Fruit fly (Drosophila melanogaster) whole organism, embryonic: ENCODE measurements around the gene ash1.

Experiments
- Bgb ChIP-seq: fragments of 200-800 bp; sonication (Bioruptor generic); IDR thresholded peaks from 2 replicates; pipeline ENCODE4 v1.3.6; 2022; ENCODE audit warnings: missing biosample characterization, missing genetic modification characterization; ENCODE audit not compliant: partially characterized antibody
- CG10147 ChIP-seq: fragments of 200-800 bp; sonication (Bioruptor generic); optimal IDR thresholded peaks from 2 replicates; lab custom pipeline; 2019; ENCODE audit warnings: missing biosample characterization, mild to moderate bottlenecking, missing genetic modification characterization, moderate library complexity
- CG10267 ChIP-seq: fragments of 200-800 bp; sonication (Bioruptor generic); optimal IDR thresholded peaks from 2 replicates; lab custom pipeline; 2018; ENCODE audit warnings: missing biosample characterization, mild to moderate bottlenecking, missing genetic modification characterization, moderate library complexity
- CG13775 ChIP-seq: fragments of 200-800 bp; sonication (Bioruptor generic); optimal IDR thresholded peaks from 3 replicates; lab custom pipeline; 2017; ENCODE audit warnings: missing biosample characterization, mild to moderate bottlenecking, missing genetic modification characterization
- CG13894 ChIP-seq: fragments of 200-800 bp; sonication (Bioruptor generic); optimal IDR thresholded peaks from 3 replicates; lab custom pipeline; 2018; ENCODE audit warnings: missing biosample characterization, mild to moderate bottlenecking, missing genetic modification characterization, moderate library complexity
- CG14014 ChIP-seq: fragments of 200-800 bp; sonication (Bioruptor generic); IDR thresholded peaks from 2 replicates; pipeline ENCODE4 v1.3.6; 2022; ENCODE audit warnings: missing biosample characterization, missing genetic modification characterization
- CG15073 ChIP-seq: fragments of 200-800 bp; sonication (Bioruptor generic); optimal IDR thresholded peaks from 2 replicates; lab custom pipeline; 2016; ENCODE audit warnings: missing biosample characterization, missing genetic modification characterization
- CG15479 ChIP-seq: fragments of 200-800 bp; sonication (Bioruptor generic); optimal IDR thresholded peaks from 3 replicates; lab custom pipeline; 2019; ENCODE audit warnings: missing biosample characterization, mild to moderate bottlenecking, missing genetic modification characterization, moderate library complexity
- CG16813 ChIP-seq: fragments of 200-800 bp; sonication (Bioruptor generic); IDR thresholded peaks from 3 replicates; pipeline ENCODE4 v1.3.6; 2022; ENCODE audit warnings: missing biosample characterization, missing genetic modification characterization; ENCODE audit not compliant: partially characterized antibody
- CG16863 ChIP-seq: fragments of 200-800 bp; sonication (Bioruptor generic); optimal IDR thresholded peaks from 3 replicates; lab custom pipeline; 2016; ENCODE audit warnings: missing biosample characterization, missing genetic modification characterization
- CG1832 ChIP-seq: fragments of 200-800 bp; sonication (Bioruptor generic); optimal IDR thresholded peaks from 2 replicates; lab custom pipeline; 2017; ENCODE audit warnings: missing biosample characterization, mild to moderate bottlenecking, missing genetic modification characterization, inconsistent platforms
- CG2129 ChIP-seq: fragments of 200-800 bp; sonication (Bioruptor generic); IDR thresholded peaks from 2 replicates; pipeline ENCODE4 v1.3.6; 2022; ENCODE audit warnings: missing biosample characterization, missing genetic modification characterization; ENCODE audit not compliant: partially characterized antibody
- CG2678 ChIP-seq: fragments of 200-800 bp; sonication (Bioruptor generic); optimal IDR thresholded peaks from 3 replicates; lab custom pipeline; 2019; ENCODE audit warnings: missing biosample characterization, mild to moderate bottlenecking, missing genetic modification characterization, moderate library complexity
- CG2875 ChIP-seq: fragments of 200-800 bp; sonication (Bioruptor generic); optimal IDR thresholded peaks from 2 replicates; lab custom pipeline; 2017; ENCODE audit warnings: missing biosample characterization, mild to moderate bottlenecking, missing genetic modification characterization, missing genetic modification reagents
- CG43689 ChIP-seq: fragments of 200-800 bp; sonication (Bioruptor generic); IDR thresholded peaks from 2 replicates; pipeline ENCODE4 v1.3.6; 2022; ENCODE audit warnings: missing biosample characterization, missing genetic modification characterization
- CG5180 ChIP-seq: fragments of 200-800 bp; sonication (Bioruptor generic); optimal IDR thresholded peaks from 3 replicates; lab custom pipeline; 2017; ENCODE audit warnings: missing biosample characterization, missing genetic modification characterization, mild to moderate bottlenecking, moderate library complexity, missing genetic modification reagents
- CG7357 ChIP-seq: fragments of 200-800 bp; sonication (Bioruptor generic); IDR thresholded peaks from 3 replicates; pipeline ENCODE4 v1.3.6; 2022; ENCODE audit warnings: missing biosample characterization, missing genetic modification characterization
- CG7556 ChIP-seq: fragments of 200-800 bp; sonication (Bioruptor generic); optimal IDR thresholded peaks from 2 replicates; lab custom pipeline; 2017; ENCODE audit warnings: missing biosample characterization, mild to moderate bottlenecking, missing genetic modification characterization
- CG8478 ChIP-seq: fragments of >200 bp; optimal IDR thresholded peaks from 2 replicates; lab custom pipeline; 2018
- CG8924 ChIP-seq: fragments of 200-800 bp; optimal IDR thresholded peaks from 3 replicates; lab custom pipeline; 2019; ENCODE audit warnings: missing biosample characterization, mild to moderate bottlenecking, missing genetic modification characterization, moderate library complexity
- CG9609 ChIP-seq: fragments of 200-800 bp; sonication (Bioruptor generic); optimal IDR thresholded peaks from 3 replicates; lab custom pipeline; 2016; ENCODE audit warnings: missing biosample characterization, missing genetic modification characterization
- CG9817 ChIP-seq: fragments of 200-800 bp; sonication (Bioruptor generic); optimal IDR thresholded peaks from 2 replicates; lab custom pipeline; 2018; ENCODE audit warnings: missing biosample characterization, mild to moderate bottlenecking, missing genetic modification characterization, moderate library complexity
- Doc3 ChIP-seq: fragments of 200-800 bp; sonication (Bioruptor generic); IDR thresholded peaks from 3 replicates; pipeline ENCODE4 v1.3.6; 2022; ENCODE audit warnings: missing biosample characterization, missing genetic modification characterization; ENCODE audit not compliant: partially characterized antibody
- Dref ChIP-seq: fragments of 200-800 bp; sonication (Bioruptor generic); IDR thresholded peaks from 2 replicates; pipeline ENCODE4 v1.3.6; 2022; ENCODE audit warnings: missing biosample characterization, missing genetic modification characterization
- Ets97D ChIP-seq: fragments of 200-800 bp; sonication (Bioruptor generic); optimal IDR thresholded peaks from 3 replicates; lab custom pipeline; 2016; ENCODE audit warnings: missing biosample characterization, missing genetic modification characterization
- HLH4C ChIP-seq: fragments of 200-800 bp; sonication (Bioruptor generic); IDR thresholded peaks from 3 replicates; pipeline ENCODE4 v1.3.6; 2022; ENCODE audit warnings: missing biosample characterization, missing genetic modification characterization; ENCODE audit not compliant: partially characterized antibody
- Hmr ChIP-seq: fragments of 200-800 bp; sonication (Bioruptor generic); optimal IDR thresholded peaks from 3 replicates; lab custom pipeline; 2017; ENCODE audit warnings: mild to moderate bottlenecking, missing biosample characterization, missing genetic modification reagents, missing genetic modification characterization
- Med ChIP-seq: fragments of 200-800 bp; sonication (Bioruptor generic); peaks from one replicate; lab custom pipeline; 2016; ENCODE audit warnings: missing biosample characterization, missing genetic modification characterization, mild to moderate bottlenecking, inconsistent platforms, moderate library complexity
- Myb ChIP-seq: fragments of 200-800 bp; sonication (Bioruptor generic); optimal IDR thresholded peaks from 2 replicates; lab custom pipeline; 2016; ENCODE audit warnings: missing biosample characterization, missing genetic modification characterization
- Opbp ChIP-seq: fragments of 200-800 bp; sonication (Bioruptor generic); IDR thresholded peaks from 3 replicates; pipeline ENCODE4 v1.3.6; 2022; ENCODE audit warnings: missing biosample characterization, missing genetic modification characterization; ENCODE audit not compliant: partially characterized antibody
- Sry-δ ChIP-seq: fragments of 200-800 bp; sonication (Bioruptor generic); optimal IDR thresholded peaks from 2 replicates; lab custom pipeline; 2016; ENCODE audit warnings: missing biosample characterization, missing genetic modification characterization
- Xrp1 ChIP-seq: fragments of 200-800 bp; sonication (Bioruptor generic); IDR thresholded peaks from 2 replicates; pipeline ENCODE4 v1.3.6; 2022; ENCODE audit warnings: missing biosample characterization, missing genetic modification characterization
- bab2 ChIP-seq: fragments of 200-800 bp; sonication (Bioruptor generic); optimal IDR thresholded peaks from 2 replicates; lab custom pipeline; 2016; ENCODE audit warnings: missing biosample characterization, missing genetic modification characterization
- ftz-f1 ChIP-seq: fragments of 200-800 bp; sonication (Bioruptor generic); optimal IDR thresholded peaks from 2 replicates; lab custom pipeline; 2016; ENCODE audit warnings: missing biosample characterization, missing genetic modification characterization
- gce ChIP-seq: fragments of 200-800 bp; sonication (Bioruptor generic); IDR thresholded peaks from 3 replicates; pipeline ENCODE4 v1.3.6; 2022; ENCODE audit warnings: missing biosample characterization, missing genetic modification characterization
- ind ChIP-seq: fragments of 200-800 bp; sonication (Bioruptor generic); optimal IDR thresholded peaks from 3 replicates; lab custom pipeline; 2016; ENCODE audit warnings: missing biosample characterization, missing genetic modification characterization
- kay ChIP-seq: fragments of 200-800 bp; sonication (Bioruptor generic); optimal IDR thresholded peaks from 2 replicates; lab custom pipeline; 2016; ENCODE audit warnings: missing biosample characterization, missing genetic modification characterization
- klu ChIP-seq: fragments of 200-800 bp; sonication (Bioruptor generic); IDR thresholded peaks from 2 replicates; pipeline ENCODE4 v1.3.6; 2022; ENCODE audit warnings: missing biosample characterization, missing genetic modification characterization
- kni ChIP-seq: fragments of 200-800 bp; sonication (Bioruptor generic); optimal IDR thresholded peaks from 3 replicates; lab custom pipeline; 2017; ENCODE audit warnings: mild to moderate bottlenecking, missing biosample characterization, missing genetic modification reagents, missing genetic modification characterization
- nerfin-2 ChIP-seq: fragments of 200-800 bp; sonication (Bioruptor generic); IDR thresholded peaks from 2 replicates; pipeline ENCODE4 v1.3.6; 2022; ENCODE audit warnings: missing biosample characterization, missing genetic modification characterization; ENCODE audit not compliant: partially characterized antibody
- otp ChIP-seq: fragments of 200-800 bp; sonication (Bioruptor generic); IDR thresholded peaks from 3 replicates; pipeline ENCODE4, ENCODE4 v1.3.6; 2022; ENCODE audit warnings: missing biosample characterization, missing genetic modification characterization
- pho ChIP-seq: fragments of 200-800 bp; sonication (Bioruptor generic); optimal IDR thresholded peaks from 2 replicates; lab custom pipeline; 2016; ENCODE audit warnings: missing biosample characterization, missing genetic modification characterization
- phol ChIP-seq: fragments of 200-800 bp; sonication (Bioruptor generic); optimal IDR thresholded peaks from 3 replicates; lab custom pipeline; 2018; ENCODE audit warnings: missing biosample characterization, mild to moderate bottlenecking, missing genetic modification characterization, moderate library complexity
- sd ChIP-seq: fragments of 200-800 bp; sonication (Bioruptor generic); optimal IDR thresholded peaks from 3 replicates; lab custom pipeline; 2018; ENCODE audit warnings: missing biosample characterization, mild to moderate bottlenecking, missing genetic modification characterization, moderate library complexity
- sna ChIP-seq: fragments of 200-800 bp; sonication (Bioruptor generic); IDR thresholded peaks from 2 replicates; pipeline ENCODE4 v1.3.6; 2022; ENCODE audit warnings: missing biosample characterization, missing genetic modification characterization; ENCODE audit not compliant: partially characterized antibody
- tx ChIP-seq: fragments of 200-800 bp; sonication (Bioruptor generic); optimal IDR thresholded peaks from 2 replicates; lab custom pipeline; 2016; ENCODE audit warnings: missing biosample characterization, missing genetic modification characterization
- wdn ChIP-seq: fragments of 200-800 bp; sonication (Bioruptor generic); IDR thresholded peaks from 2 replicates; pipeline ENCODE4 v1.3.6; 2022; ENCODE audit warnings: missing biosample characterization, missing genetic modification characterization
- zen2 ChIP-seq: fragments of 200-800 bp; sonication (Bioruptor generic); IDR thresholded peaks from 3 replicates; pipeline ENCODE4 v1.3.6; 2022; ENCODE audit warnings: missing biosample characterization, missing genetic modification characterization; ENCODE audit not compliant: partially characterized antibody

The ash1 gene

DNA sequence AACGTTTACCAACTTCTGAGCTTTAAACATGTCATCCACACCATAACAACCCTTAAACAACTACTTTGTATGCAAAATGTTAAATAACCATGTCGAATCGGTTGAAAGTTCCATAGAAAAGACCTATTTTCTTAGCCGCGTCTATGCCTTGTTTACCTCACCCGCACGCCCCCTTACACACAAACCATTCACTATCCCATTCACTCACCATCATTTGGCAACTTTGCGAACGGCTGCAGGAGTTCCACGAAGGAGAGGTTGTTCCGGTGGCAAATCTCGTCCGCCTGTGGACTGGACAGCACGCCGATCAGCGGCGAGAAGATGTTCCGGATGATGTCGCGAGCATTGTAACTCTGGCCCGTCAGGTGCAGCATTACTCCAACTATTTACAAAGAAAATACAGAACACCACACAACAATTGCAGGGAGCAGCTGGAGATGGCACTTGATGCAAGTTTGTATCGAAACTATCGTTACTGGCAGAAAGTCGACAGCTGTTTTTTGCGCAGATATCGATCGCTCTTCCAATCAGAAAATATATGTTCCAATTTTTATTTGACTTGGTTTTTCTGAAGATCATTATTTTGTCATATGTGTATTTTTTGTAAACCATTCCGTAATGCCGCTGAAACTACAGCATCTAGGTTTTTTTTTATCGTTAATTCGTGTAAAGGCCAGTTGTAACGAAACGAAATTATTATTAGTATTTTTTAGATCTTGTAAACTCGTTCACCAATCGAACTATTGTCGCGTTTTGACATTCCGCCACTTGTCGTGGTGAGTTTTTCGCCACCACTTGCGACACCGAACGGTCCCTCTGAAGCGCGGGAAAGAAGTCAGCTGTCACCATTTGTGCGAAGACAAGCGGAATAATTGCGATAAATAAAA, 19.8 kb upstream of the ash1 start, which contains the start of gene asf1 (continued):
- TF ChIP-seq zen2 (GFP tag; lab: Robert Waterston, UW) (peak; percentile 45; the same call in 1 of the 3 replicates), pho (GFP tag; lab: Kevin White, UChicago) (peak; percentile 49), Dref (GFP tag; lab: Robert Waterston, UW) (peak; percentile 63), CG15479 (peak; percentile 53), ind (GFP tag; lab: Kevin White, UChicago) (peak; percentile 9), CG13894 (tag; lab: Kevin White, UChicago) (no peak), CG1832 (GFP tag; lab: Kevin White, UChicago) (no peak), Bgb (peak; percentile 75), CG7556 (GFP tag; lab: Kevin White, UChicago) (peak; percentile 15), kay (no peak), CG13775 (GFP tag; lab: Kevin White, UChicago) (peak; percentile 9), CG2129 (peak; percentile 47), Opbp (GFP tag; lab: Robert Waterston, UW) (peak; percentile 57; the same call in 2 of the 3 replicates), sd (no peak), CG7357 (GFP tag; lab: Robert Waterston, UW) (no peak), sna (peak; percentile 67), Ets97D (GFP tag; lab: Kevin White, UChicago) (peak; percentile 59), kni (peak; percentile 57), Myb (GFP tag; lab: Kevin White, UChicago) (peak; percentile 12), CG43689 (no peak), gce (GFP tag; lab: Robert Waterston, UW) (no peak), CG2875 (no peak), Hmr (GFP tag; lab: Kevin White, UChicago) (peak; percentile 51), CG8924 (tag; lab: Kevin White, UChicago) (peak; percentile 13), nerfin-2 (GFP tag; lab: Robert Waterston, UW) (no peak), Xrp1 (GFP tag; lab: Robert Waterston, UW) (no peak), otp (GFP tag; lab: Robert Waterston, UW) (no peak), tx (GFP tag; lab: Kevin White, UChicago) (peak; percentile 40), CG16813 (peak; percentile 68), CG15073 (no peak), bab2 (peak; percentile 2), CG9817 (tag; lab: Kevin White, UChicago) (no peak), Doc3 (GFP tag; lab: Robert Waterston, UW) (peak; percentile 67), Sry-δ (GFP tag; lab: Kevin White, UChicago) (peak; percentile 94), Med (GFP tag; lab: Kevin White, UChicago) (peak; percentile 85), phol (tag; lab: Kevin White, UChicago) (peak; percentile 42), CG5180 (no peak), CG9609 (GFP tag; lab: Kevin White, UChicago) (no peak), CG10267 (tag; lab: Kevin White, UChicago) (peak; percentile 66), klu (GFP tag; lab: Robert Waterston, UW) (no peak), ftz-f1 (no peak), CG2678 (tag; lab: Kevin White, UChicago) (no peak), CG8478 (lab: Kevin White, UChicago) (no peak), wdn (GFP tag; lab: Robert Waterston, UW) (no peak), CG14014 (GFP tag; lab: Robert Waterston, UW) (no peak), HLH4C (peak; percentile 64), CG10147 (GFP tag; lab: Kevin White, UChicago) (no peak), CG16863 (GFP tag; lab: Kevin White, UChicago) (no peak)
